Worm (Caenorhabditis elegans): ENCODE results near the gene F22F1.3.
"Not testable (repeated sequence)": the region's sequence is repeated elsewhere in the genome, so short reads cannot be mapped to it uniquely, and the experiment has no call there.

DNA sequence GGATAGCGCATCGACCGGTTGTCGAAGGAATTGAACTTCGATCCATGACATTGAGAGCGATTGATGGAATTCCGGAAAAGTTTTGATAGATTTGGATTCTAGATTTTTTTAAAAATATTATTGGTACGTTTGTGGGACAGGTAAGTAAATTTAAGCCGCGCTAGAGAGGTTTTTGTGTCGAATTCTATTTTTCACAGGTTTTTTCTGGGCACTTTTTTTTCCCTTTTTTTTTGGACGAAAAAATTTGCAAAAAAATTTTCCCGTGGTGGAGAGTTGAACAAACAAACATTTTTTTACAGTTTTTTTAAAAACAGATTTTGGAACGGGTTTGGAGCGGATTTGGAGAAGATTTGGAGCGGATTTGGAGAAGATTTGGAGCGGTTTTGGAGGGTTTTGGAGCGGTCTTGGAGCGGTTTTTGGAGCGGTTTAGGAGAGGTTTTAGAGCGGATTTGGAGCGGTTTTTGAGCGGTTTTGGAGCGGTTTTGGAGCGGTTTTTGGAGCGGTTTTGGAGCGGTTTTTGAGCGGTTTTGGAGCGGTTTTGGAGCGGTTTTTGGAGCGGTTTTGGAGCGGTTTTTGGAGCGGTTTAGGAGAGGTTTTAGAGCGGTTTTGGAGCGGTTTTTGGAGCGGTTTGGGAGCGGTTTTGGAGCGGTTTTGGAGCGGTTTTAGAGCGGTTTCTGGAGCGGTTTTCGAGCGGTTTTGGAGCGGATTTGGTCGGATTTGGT lies 18.9 kb upstream of the F22F1.3 start, which contains the start of gene C17H11.4:
- not testable (repeated sequence) for TF ChIP-seq fkh-10 (GFP tag; optimal IDR thresholded peaks at IDR 0.05); eor-1 (tag; optimal IDR thresholded peaks at IDR 0.05); zag-1 (tag; optimal IDR thresholded peaks at IDR 0.05); unc-62 (GFP tag; optimal IDR thresholded peaks at IDR 0.05); nfya-1 (tag; optimal IDR thresholded peaks at IDR 0.05; ENCODE audit: insufficient read depth); nhr-237 (tag; optimal IDR thresholded peaks at IDR 0.05); ZK546.5 (tag; optimal IDR thresholded peaks at IDR 0.05); skn-1 (tag; optimal IDR thresholded peaks at IDR 0.05); aly-2 (tag; optimal IDR thresholded peaks at IDR 0.05); tbx-2 (tag; optimal IDR thresholded peaks at IDR 0.05); ztf-11 (tag; optimal IDR thresholded peaks at IDR 0.05); ceh-82 (tag; optimal IDR thresholded peaks at IDR 0.05); lin-15B (tag; optimal IDR thresholded peaks at IDR 0.05); snpc-4 (tag; optimal IDR thresholded peaks at IDR 0.05)
